Worm (Caenorhabditis elegans): Measurements from ENCODE around the gene ZK105.14.

DNA sequence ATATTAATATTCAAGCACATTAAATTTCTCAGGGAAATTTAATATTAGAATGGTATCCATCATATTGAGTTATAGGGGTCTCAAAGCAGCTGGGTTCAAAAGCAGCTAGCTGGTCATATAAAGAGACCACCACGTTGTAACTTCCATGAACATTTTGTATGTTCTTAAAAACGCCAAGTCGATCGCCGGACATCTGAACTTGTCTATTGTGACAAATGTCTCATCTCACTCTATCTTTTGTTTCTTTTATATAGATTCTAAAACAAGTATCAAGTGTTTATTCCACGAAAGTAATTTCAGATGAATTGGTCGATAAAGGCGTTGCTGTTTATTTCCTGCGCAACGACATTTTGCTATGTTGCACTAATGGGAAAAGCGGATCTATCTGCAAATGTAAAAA is 25.0 kb downstream of the ZK105.14 start, which contains the start of gene ZK105.3:
- TF ChIP-seq ceh-36 (tag; optimal IDR thresholded peaks at IDR 0.05) (no peak), hnd-1 (tag; optimal IDR thresholded peaks at IDR 0.05) (no peak), tbx-37 (GFP tag; conservative IDR thresholded peaks at IDR 0.05) (no peak), tbx-11 (GFP tag; IDR thresholded peaks at IDR 0.05) (no peak), B0310.2 (tag; optimal IDR thresholded peaks at IDR 0.05) (no peak)
